Fruit fly (Drosophila melanogaster) Kc167 (cell line): Measurements from ENCODE around the gene slo.

Experiments used
- Myc ChIP-seq: fragments of >200 bp; optimal IDR thresholded peaks from 2 replicates; lab custom pipeline; 2017; ENCODE audit warnings: missing external identifiers
- Sin3A ChIP-seq: fragments of >200 bp; optimal IDR thresholded peaks from 2 replicates; lab custom pipeline; 2018; ENCODE audit warnings: missing external identifiers
- h ChIP-seq: fragments of >200 bp; optimal IDR thresholded peaks from 3 replicates; lab custom pipeline; 2018; ENCODE audit warnings: missing external identifiers
- insv ChIP-seq: fragments of >200 bp; optimal IDR thresholded peaks from 3 replicates; lab custom pipeline; 2018; ENCODE audit warnings: missing external identifiers
- psq ChIP-seq: fragments of >200 bp; optimal IDR thresholded peaks from 2 replicates; lab custom pipeline; 2017; ENCODE audit warnings: missing external identifiers

DNA sequence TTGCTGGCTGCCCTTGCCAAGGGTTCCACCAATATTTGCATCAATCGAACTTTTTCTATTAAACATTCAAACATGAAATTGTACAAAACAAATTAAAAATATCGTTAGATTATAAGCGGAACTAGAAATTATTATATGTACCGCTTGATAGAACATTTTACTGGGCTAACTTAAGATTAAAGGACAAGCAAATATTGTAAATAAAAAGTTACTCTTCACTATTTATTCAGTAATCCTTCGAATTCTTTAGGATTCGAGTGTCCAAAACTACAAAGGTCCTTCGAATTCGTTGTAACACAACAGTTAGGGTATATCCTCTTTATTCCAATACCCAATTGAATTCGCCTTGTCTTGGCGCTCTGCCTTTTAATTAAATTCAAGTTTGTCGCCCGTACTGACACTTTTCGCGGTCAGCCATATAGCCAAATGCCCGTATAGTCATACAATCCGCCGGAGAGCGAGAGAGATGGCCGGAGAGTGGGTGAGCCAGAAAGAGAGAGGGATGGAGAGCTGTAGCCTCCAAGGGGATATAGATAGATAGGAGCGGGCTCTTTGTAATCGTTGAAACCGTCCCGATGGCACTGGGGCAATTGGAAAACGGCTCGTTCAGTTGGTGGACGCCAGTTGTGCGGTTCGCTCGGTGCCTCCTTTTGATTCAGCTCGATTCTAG is 5.4 kb downstream of the slo start:
- TF ChIP-seq Myc (no peak), h (lab: Kevin White, UChicago) (no peak), psq (lab: Kevin White, UChicago) (no peak), insv (lab: Kevin White, UChicago) (no peak), Sin3A (lab: Kevin White, UChicago) (no peak)
